Fruit fly (Drosophila melanogaster) whole organism, embryonic: ENCODE data around the gene CG11710.

Source experiments
- B-H2 ChIP-seq: fragments of 200-800 bp; sonication (Bioruptor generic); optimal IDR thresholded peaks from 2 replicates; lab custom pipeline; 2018; ENCODE audit warnings: missing biosample characterization, mild to moderate bottlenecking, missing genetic modification characterization
- BtbVII ChIP-seq: fragments of 200-800 bp; sonication (Bioruptor generic); optimal IDR thresholded peaks from 3 replicates; lab custom pipeline; 2017; ENCODE audit warnings: missing biosample characterization, mild to moderate bottlenecking, missing genetic modification characterization
- CG10979 ChIP-seq: fragments of 200-800 bp; sonication (Bioruptor generic); optimal IDR thresholded peaks from 2 replicates; lab custom pipeline; 2018; ENCODE audit warnings: missing biosample characterization, mild to moderate bottlenecking, missing genetic modification characterization, moderate library complexity
- CG12236 ChIP-seq: fragments of 200-800 bp; sonication (Bioruptor generic); optimal IDR thresholded peaks from 2 replicates; lab custom pipeline; 2016; ENCODE audit warnings: missing biosample characterization, missing genetic modification characterization
- CG12659 ChIP-seq: fragments of 200-800 bp; sonication (Bioruptor generic); optimal IDR thresholded peaks from 3 replicates; lab custom pipeline; 2017; ENCODE audit warnings: mild to moderate bottlenecking, missing biosample characterization, missing genetic modification reagents, missing genetic modification characterization
- CG12942 ChIP-seq: fragments of 200-800 bp; sonication (Bioruptor generic); optimal IDR thresholded peaks from 3 replicates; lab custom pipeline; 2016; ENCODE audit warnings: missing biosample characterization, missing genetic modification characterization
- CG13296 ChIP-seq: fragments of 200-800 bp; sonication (Bioruptor generic); optimal IDR thresholded peaks from 3 replicates; lab custom pipeline; 2018; ENCODE audit warnings: missing biosample characterization, mild to moderate bottlenecking, missing genetic modification characterization
- CG14014 ChIP-seq: fragments of 200-800 bp; sonication (Bioruptor generic); IDR thresholded peaks from 2 replicates; pipeline ENCODE4 v1.3.6; 2022; ENCODE audit warnings: missing biosample characterization, missing genetic modification characterization
- CG17385 ChIP-seq: fragments of 200-800 bp; sonication (Bioruptor generic); optimal IDR thresholded peaks from 3 replicates; lab custom pipeline; 2018; ENCODE audit warnings: missing biosample characterization, mild to moderate bottlenecking, missing genetic modification characterization
- CG17802 ChIP-seq: fragments of 200-800 bp; sonication (Bioruptor generic); optimal IDR thresholded peaks from 2 replicates; lab custom pipeline; 2018; ENCODE audit warnings: missing biosample characterization, mild to moderate bottlenecking, missing genetic modification characterization, moderate library complexity
- CG18262 ChIP-seq: fragments of 200-800 bp; optimal IDR thresholded peaks from 3 replicates; lab custom pipeline; 2019; ENCODE audit warnings: missing biosample characterization, mild to moderate bottlenecking, missing genetic modification characterization, moderate library complexity
- CG33213 ChIP-seq: fragments of 200-800 bp; sonication (Bioruptor generic); optimal IDR thresholded peaks from 3 replicates; lab custom pipeline; 2016; ENCODE audit warnings: missing biosample characterization, missing genetic modification characterization
- CG34376 ChIP-seq: fragments of 200-800 bp; sonication (Bioruptor generic); optimal IDR thresholded peaks from 2 replicates; lab custom pipeline; 2018; ENCODE audit warnings: missing biosample characterization, mild to moderate bottlenecking, missing genetic modification characterization
- CG6175 ChIP-seq: fragments of 200-800 bp; sonication (Bioruptor generic); IDR thresholded peaks from 3 replicates; pipeline ENCODE4 v1.3.6; 2022; ENCODE audit warnings: missing biosample characterization, missing genetic modification characterization
- CG6654 ChIP-seq: fragments of 200-800 bp; sonication (Bioruptor generic); optimal IDR thresholded peaks from 2 replicates; lab custom pipeline; 2017; ENCODE audit warnings: missing biosample characterization, mild to moderate bottlenecking, missing genetic modification characterization
- CG7556 ChIP-seq: fragments of 200-800 bp; sonication (Bioruptor generic); optimal IDR thresholded peaks from 2 replicates; lab custom pipeline; 2017; ENCODE audit warnings: missing biosample characterization, mild to moderate bottlenecking, missing genetic modification characterization
- CG8089 ChIP-seq: fragments of 200-800 bp; sonication (Bioruptor generic); optimal IDR thresholded peaks from 3 replicates; lab custom pipeline; 2016; ENCODE audit warnings: missing biosample characterization, missing genetic modification characterization
- CG8290 ChIP-seq, 3 experiments: fragments of 200-800 bp; sonication (Bioruptor generic); optimal IDR thresholded peaks; 2 replicates each; lab custom pipeline; 2016 to 2019; ENCODE audit warnings: missing biosample characterization in 3 of 3, missing genetic modification characterization in 3 of 3, mild to moderate bottlenecking in 2 of 3, moderate library complexity in 1 of 3
- CG9215 ChIP-seq: fragments of 200-800 bp; sonication (Bioruptor generic); IDR thresholded peaks from 2 replicates; pipeline ENCODE4 v1.3.6; 2022; ENCODE audit warnings: missing biosample characterization, missing genetic modification characterization
- CG9932 ChIP-seq: fragments of 200-800 bp; sonication (Bioruptor generic); IDR thresholded peaks from 2 replicates; pipeline ENCODE4 v1.3.6; 2022; ENCODE audit warnings: missing biosample characterization, missing genetic modification characterization
- D19A ChIP-seq: fragments of 200-800 bp; optimal IDR thresholded peaks from 3 replicates; lab custom pipeline; 2019; ENCODE audit warnings: missing biosample characterization, mild to moderate bottlenecking, missing genetic modification characterization, moderate library complexity
- Dll ChIP-seq: fragments of 200-800 bp; sonication (Bioruptor generic); IDR thresholded peaks from 4 replicates; pipeline ENCODE4 v1.3.6; 2022; ENCODE audit warnings: missing biosample characterization, missing genetic modification characterization; ENCODE audit not compliant: partially characterized antibody
- Ets65A ChIP-seq: fragments of 200-800 bp; sonication (Bioruptor generic); peaks from one replicate; lab custom pipeline; 2016; ENCODE audit warnings: missing biosample characterization, missing genetic modification characterization
- Hand ChIP-seq: fragments of 200-800 bp; sonication (Bioruptor generic); optimal IDR thresholded peaks from 2 replicates; lab custom pipeline; 2017; ENCODE audit warnings: mild to moderate bottlenecking, missing biosample characterization, missing genetic modification reagents, missing genetic modification characterization
- Hr51 ChIP-seq, 2 experiments: fragments of 200-800 bp; sonication (Bioruptor generic); optimal IDR thresholded peaks; 2 replicates in 1 of 2; 3 replicates in 1 of 2; lab custom pipeline; 2016 to 2018; ENCODE audit warnings: missing biosample characterization in 2 of 2, missing genetic modification characterization in 2 of 2, mild to moderate bottlenecking in 1 of 2, moderate library complexity in 1 of 2
- Hr78 ChIP-seq, 2 experiments: fragments of 200-800 bp in 1 of 2; fragments of >200 bp in 1 of 2; sonication (Bioruptor generic) in 1 of 2; optimal IDR thresholded peaks; 2 replicates each; lab custom pipeline; 2017 to 2019; ENCODE audit warnings: missing biosample characterization in 2 of 2, missing genetic modification characterization in 2 of 2, mild to moderate bottlenecking in 1 of 2, moderate library complexity in 1 of 2
- MTF-1 ChIP-seq: fragments of 200-800 bp; sonication (Bioruptor generic); optimal IDR thresholded peaks from 2 replicates; lab custom pipeline; 2018; ENCODE audit warnings: missing biosample characterization, mild to moderate bottlenecking, missing genetic modification characterization, borderline replicate concordance
- Meics ChIP-seq: fragments of 200-800 bp; sonication (Bioruptor generic); optimal IDR thresholded peaks from 2 replicates; lab custom pipeline; 2017; ENCODE audit warnings: missing biosample characterization, mild to moderate bottlenecking, missing genetic modification characterization
- NC2β ChIP-seq: fragments of 200-800 bp; sonication (Bioruptor generic); optimal IDR thresholded peaks from 2 replicates; lab custom pipeline; 2016; ENCODE audit warnings: missing biosample characterization, missing genetic modification characterization
- Optix ChIP-seq: fragments of 200-800 bp; sonication (Bioruptor generic); IDR thresholded peaks from 3 replicates; pipeline ENCODE4 v1.3.6; 2022; ENCODE audit warnings: missing biosample characterization, missing genetic modification characterization
- Ptx1 ChIP-seq: fragments of 200-800 bp; sonication (Bioruptor generic); IDR thresholded peaks from 2 replicates; pipeline ENCODE4 v1.3.6; 2022; ENCODE audit warnings: missing biosample characterization, missing genetic modification characterization
- Rfx ChIP-seq: fragments of 200-800 bp; sonication (Bioruptor generic); IDR thresholded peaks from 2 replicates; pipeline ENCODE4 v1.3.6; 2022; ENCODE audit warnings: missing biosample characterization, missing genetic modification characterization
- Six4 ChIP-seq: fragments of 200-800 bp; sonication (Bioruptor generic); optimal IDR thresholded peaks from 2 replicates; lab custom pipeline; 2016; ENCODE audit warnings: missing biosample characterization, missing genetic modification characterization
- Sox100B ChIP-seq: fragments of 200-800 bp; sonication (Bioruptor generic); optimal IDR thresholded peaks from 3 replicates; lab custom pipeline; 2018; ENCODE audit warnings: missing biosample characterization, mild to moderate bottlenecking, missing genetic modification characterization
- TFAM ChIP-seq: fragments of 200-800 bp; sonication (Bioruptor generic); optimal IDR thresholded peaks from 2 replicates; lab custom pipeline; 2017; ENCODE audit warnings: missing biosample characterization, missing genetic modification characterization, inconsistent platforms
- Xbp1 ChIP-seq: fragments of 200-800 bp; sonication (Bioruptor generic); optimal IDR thresholded peaks from 3 replicates; lab custom pipeline; 2016; ENCODE audit warnings: missing biosample characterization, mild to moderate bottlenecking, missing genetic modification characterization
- bcd ChIP-seq: fragments of 200-800 bp; sonication (Bioruptor generic); optimal IDR thresholded peaks from 2 replicates; lab custom pipeline; 2017; ENCODE audit warnings: missing biosample characterization, mild to moderate bottlenecking, missing genetic modification characterization
- caup ChIP-seq: fragments of 200-800 bp; sonication (Bioruptor generic); optimal IDR thresholded peaks from 3 replicates; lab custom pipeline; 2017; ENCODE audit warnings: missing biosample characterization, mild to moderate bottlenecking, missing genetic modification characterization, moderate library complexity; ENCODE audit not compliant: severe bottlenecking
- ci ChIP-seq: fragments of 200-800 bp; sonication (Bioruptor generic); IDR thresholded peaks from 3 replicates; pipeline ENCODE4 v1.3.6; 2022; ENCODE audit warnings: missing biosample characterization, missing genetic modification characterization
- dan ChIP-seq: fragments of 200-800 bp; sonication (Bioruptor generic); IDR thresholded peaks from 2 replicates; pipeline ENCODE4 v1.3.6; 2022; ENCODE audit warnings: missing biosample characterization, missing genetic modification characterization
- dati ChIP-seq: fragments of 200-800 bp; sonication (Bioruptor generic); IDR thresholded peaks from 2 replicates; pipeline ENCODE4 v1.3.6; 2022; ENCODE audit warnings: missing biosample characterization, missing genetic modification characterization
- fd3F ChIP-seq: fragments of 200-800 bp; sonication (Bioruptor generic); optimal IDR thresholded peaks from 2 replicates; lab custom pipeline; 2018; ENCODE audit warnings: missing biosample characterization, mild to moderate bottlenecking, missing genetic modification characterization, moderate library complexity
- gro ChIP-seq: fragments of 200-800 bp; sonication (Bioruptor generic); optimal IDR thresholded peaks from 2 replicates; lab custom pipeline; 2016; ENCODE audit warnings: missing biosample characterization, missing genetic modification characterization
- gsb ChIP-seq: fragments of 200-800 bp; sonication (Bioruptor generic); IDR thresholded peaks from 2 replicates; pipeline ENCODE4 v1.3.6; 2022; ENCODE audit warnings: missing biosample characterization, missing genetic modification characterization
- lab ChIP-seq: fragments of 200-800 bp; sonication (Bioruptor generic); optimal IDR thresholded peaks from 3 replicates; lab custom pipeline; 2017; ENCODE audit warnings: missing biosample characterization, missing genetic modification characterization, mild to moderate bottlenecking, moderate library complexity, missing genetic modification reagents
- lilli ChIP-seq: fragments of 200-800 bp; sonication (Bioruptor generic); optimal IDR thresholded peaks from 3 replicates; lab custom pipeline; 2016; ENCODE audit warnings: missing biosample characterization, missing genetic modification characterization
- mam ChIP-seq: fragments of 200-800 bp; sonication (Bioruptor generic); optimal IDR thresholded peaks from 3 replicates; lab custom pipeline; 2016; ENCODE audit warnings: missing biosample characterization, missing genetic modification characterization
- pzg ChIP-seq: fragments of 200-800 bp; sonication (Bioruptor generic); optimal IDR thresholded peaks from 3 replicates; lab custom pipeline; 2018; ENCODE audit warnings: missing biosample characterization, mild to moderate bottlenecking, missing genetic modification characterization, moderate library complexity
- sob ChIP-seq: fragments of 200-800 bp; sonication (Bioruptor generic); IDR thresholded peaks from 2 replicates; pipeline ENCODE4 v1.3.6; 2022; ENCODE audit warnings: missing biosample characterization, missing genetic modification characterization
- tin ChIP-seq: fragments of 200-800 bp; sonication (Bioruptor generic); optimal IDR thresholded peaks from 3 replicates; lab custom pipeline; 2016; ENCODE audit warnings: missing biosample characterization, missing genetic modification characterization

Gene CG11710

DNA sequence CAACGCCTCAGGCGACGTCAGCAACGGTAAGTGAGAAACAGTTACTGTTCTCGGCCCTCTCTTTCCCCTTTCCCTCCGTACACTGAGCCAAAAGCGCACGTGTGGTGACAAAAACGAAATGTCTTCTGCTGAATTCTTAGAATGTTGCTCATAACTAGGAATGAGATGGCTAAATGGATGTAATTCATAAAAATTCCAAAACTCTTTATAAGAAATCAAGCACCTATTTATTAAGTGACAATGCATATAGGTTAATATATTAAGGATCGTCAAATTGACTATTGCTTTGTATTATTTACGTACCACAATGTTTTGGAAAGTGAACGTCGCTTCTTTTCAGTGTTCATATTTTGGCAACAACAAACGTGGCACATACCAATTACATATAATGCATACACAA is 5.1 kb upstream of the CG11710 start (continued):
- TF ChIP-seq Ets65A (GFP tag; lab: Kevin White, UChicago) (peak; percentile 83), NC2β (GFP tag; lab: Kevin White, UChicago) (no peak), CG12236 (GFP tag; lab: Kevin White, UChicago) (no peak), CG33213 (no peak), Hr51 (GFP tag; optimal IDR thresholded peaks at IDR 0.05; lab: Kevin White, UChicago) (peak in 1 of 2 experiments; percentile 51), mam (peak; percentile 38), CG7556 (GFP tag; lab: Kevin White, UChicago) (peak; percentile 59), CG18262 (tag; lab: Kevin White, UChicago) (no peak), Optix (GFP tag; lab: Robert Waterston, UW) (no peak), Six4 (GFP tag; lab: Kevin White, UChicago) (no peak), Meics (peak; percentile 57), CG6654 (GFP tag; lab: Kevin White, UChicago) (no peak), gsb (GFP tag; lab: Robert Waterston, UW) (no peak), fd3F (GFP tag; lab: Kevin White, UChicago) (no peak), Rfx (GFP tag; lab: Robert Waterston, UW) (0 out of 2 replicates have a peak, but pooled peaks have one; percentile 7), D19A (tag; lab: Kevin White, UChicago) (no peak), CG9215 (peak; percentile 41; the same call in 1 of the 2 replicates), CG10979 (tag; lab: Kevin White, UChicago) (no peak), gro (GFP tag; lab: Kevin White, UChicago) (peak; percentile 5), lilli (GFP tag; lab: Kevin White, UChicago) (peak; percentile 49), CG14014 (0 out of 2 replicates have a peak, but pooled peaks have one; percentile 16), tin (no peak), Xbp1 (GFP tag; lab: Kevin White, UChicago) (peak; percentile 28), dan (GFP tag; lab: Robert Waterston, UW) (no peak), MTF-1 (GFP tag; lab: Kevin White, UChicago) (no peak), CG12659 (GFP tag; lab: Kevin White, UChicago) (peak; percentile 17), Hr78 (GFP tag; optimal IDR thresholded peaks at IDR 0.05; lab: Kevin White, UChicago) (no peak), caup (GFP tag; lab: Kevin White, UChicago) (peak; percentile 29), Hand (peak; percentile 24), Dll (no peak), TFAM (GFP tag; lab: Kevin White, UChicago) (no peak), CG6175 (GFP tag; lab: Robert Waterston, UW) (no peak), Sox100B (no peak), CG12942 (GFP tag; lab: Kevin White, UChicago) (no peak), CG8089 (GFP tag; lab: Kevin White, UChicago) (no peak), CG34376 (GFP tag; lab: Kevin White, UChicago) (peak; percentile 35), CG17802 (tag; lab: Kevin White, UChicago) (no peak), CG13296 (GFP tag; lab: Kevin White, UChicago) (peak; percentile 45), pzg (GFP tag; lab: Kevin White, UChicago) (no peak), sob (GFP tag; lab: Robert Waterston, UW) (0 out of 2 replicates have a peak, but pooled peaks have one; percentile 33), CG8290 (GFP tag; optimal IDR thresholded peaks at IDR 0.05; lab: Kevin White, UChicago) (no peak), CG8290 (tag; optimal IDR thresholded peaks at IDR 0.05; lab: Kevin White, UChicago) (no peak), B-H2 (GFP tag; lab: Kevin White, UChicago) (peak; percentile 12), lab (GFP tag; lab: Kevin White, UChicago) (peak; percentile 69), ci (GFP tag; lab: Robert Waterston, UW) (0 out of 3 replicates have a peak, but pooled peaks have one; percentile 15), CG9932 (GFP tag; lab: Robert Waterston, UW) (peak; percentile 31), bcd (peak; percentile 9), CG17385 (GFP tag; lab: Kevin White, UChicago) (peak; percentile 37), Ptx1 (GFP tag; lab: Robert Waterston, UW) (peak; percentile 36; the same call in 1 of the 2 replicates), dati (no peak), BtbVII (peak; percentile 28)
